Worm (Caenorhabditis elegans) whole organism, midembryonic: Measurements from ENCODE around the gene W06F12.3.

Source experiments
- cog-1 ChIP-seq: sonication (generic microtip); optimal IDR thresholded peaks from 2 replicates; lab custom pipeline; 2016; ENCODE audit warnings: missing genetic modification characterization, missing compliant biosample characterization
- med-1 ChIP-seq: sonication (generic microtip); optimal IDR thresholded peaks from 2 replicates; lab custom pipeline; 2017; ENCODE audit warnings: missing genetic modification characterization, mild to moderate bottlenecking, missing compliant biosample characterization, antibody characterized with exemption, missing genetic modification reagents; ENCODE audit not compliant: insufficient read depth
- ref-1 ChIP-seq: fragments of 200-800 bp; sonication (Bioruptor generic); conservative IDR thresholded peaks from 2 replicates; pipeline ENCODE4 v1.3.6; 2022; ENCODE audit warnings: missing genetic modification reagents, missing genetic modification characterization, missing compliant biosample characterization
- ztf-23 ChIP-seq: fragments of 200-800 bp; sonication (Bioruptor generic); IDR thresholded peaks from 2 replicates; pipeline ENCODE4 v1.3.6; 2022; ENCODE audit warnings: missing genetic modification reagents, missing genetic modification characterization, missing compliant biosample characterization

DNA sequence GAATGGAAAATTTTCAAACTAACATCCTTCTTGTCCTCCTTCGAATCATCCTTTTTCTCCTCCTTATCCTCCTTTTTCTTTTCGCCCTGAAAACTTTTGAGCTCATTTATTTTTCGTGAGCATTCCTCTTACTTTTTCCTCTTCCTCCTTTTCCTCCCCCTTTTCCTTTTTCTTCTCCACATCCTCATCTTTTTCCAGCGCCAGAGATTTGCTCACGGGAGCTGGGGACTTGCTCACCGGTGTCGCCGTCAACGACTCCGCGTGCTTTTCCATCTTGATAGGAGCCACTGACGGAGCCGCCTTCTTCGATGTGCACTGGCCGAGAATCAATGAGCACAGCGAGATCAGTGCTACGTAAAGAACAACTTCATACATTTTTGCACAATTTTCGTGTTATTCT, 13.5 kb downstream of the W06F12.3 start, which contains the start of gene K08E3.2:
- TF ChIP-seq ref-1 (no peak), cog-1 (tag; lab: Kevin White, UChicago) (no peak), med-1 (GFP tag; lab: Kevin White, UChicago) (no peak), ztf-23 (GFP tag; lab: Robert Waterston, UW) (no peak)
